Worm (Caenorhabditis elegans): ENCODE data around the gene K02E11.7.

DNA sequence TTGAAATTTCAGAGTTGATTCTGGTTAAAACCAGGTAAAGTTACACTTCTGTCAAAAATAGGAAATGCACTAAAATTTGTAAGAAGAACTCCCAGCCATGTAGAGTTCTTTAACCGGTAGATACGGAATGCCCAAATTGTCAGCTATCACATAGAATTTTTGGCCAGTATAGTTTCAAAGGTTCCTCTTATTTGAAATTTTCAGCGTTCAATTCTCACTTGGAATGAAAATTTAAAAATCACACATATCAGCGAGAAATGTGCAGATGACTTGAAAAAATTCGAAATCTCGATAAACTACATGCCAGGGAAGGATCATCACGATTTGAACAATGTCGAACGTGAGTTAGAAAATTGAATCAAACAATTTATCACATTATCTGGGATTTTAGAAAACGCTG is 42.4 kb upstream of the K02E11.7 start, which contains the start of gene F14D7.3:
- TF ChIP-seq elt-2 (tag; optimal IDR thresholded peaks at IDR 0.05) = no peak
- no peak for TF ChIP-seq nhr-43 (tag; optimal IDR thresholded peaks at IDR 0.05; ENCODE audit: poor library complexity, severe bottlenecking)
